Fruit fly (Drosophila melanogaster) whole organism, embryonic: ENCODE data around the gene Zip88E.
A peak's percentile ranks its signal among the peaks of the same experiment; 100 is the strongest.

Experiments used
- Atf3 ChIP-seq: fragments of 200-800 bp; sonication (Bioruptor generic); optimal IDR thresholded peaks from 3 replicates; lab custom pipeline; 2016; ENCODE audit warnings: missing biosample characterization, missing genetic modification characterization
- CG10267 ChIP-seq: fragments of 200-800 bp; sonication (Bioruptor generic); optimal IDR thresholded peaks from 2 replicates; lab custom pipeline; 2018; ENCODE audit warnings: missing biosample characterization, mild to moderate bottlenecking, missing genetic modification characterization, moderate library complexity
- CG10462 ChIP-seq: fragments of 200-800 bp; sonication (Bioruptor generic); optimal IDR thresholded peaks from 2 replicates; lab custom pipeline; 2016; ENCODE audit warnings: missing biosample characterization, missing genetic modification characterization
- CG10979 ChIP-seq: fragments of 200-800 bp; sonication (Bioruptor generic); optimal IDR thresholded peaks from 2 replicates; lab custom pipeline; 2018; ENCODE audit warnings: missing biosample characterization, mild to moderate bottlenecking, missing genetic modification characterization, moderate library complexity
- CG11723 ChIP-seq: fragments of 200-800 bp; sonication (Bioruptor generic); optimal IDR thresholded peaks from 2 replicates; lab custom pipeline; 2017; ENCODE audit warnings: missing biosample characterization, mild to moderate bottlenecking, missing genetic modification characterization
- CG12071 ChIP-seq: fragments of 200-800 bp; sonication (Bioruptor generic); optimal IDR thresholded peaks from 3 replicates; lab custom pipeline; 2018; ENCODE audit warnings: missing biosample characterization, mild to moderate bottlenecking, missing genetic modification characterization
- CG13894 ChIP-seq: fragments of 200-800 bp; sonication (Bioruptor generic); optimal IDR thresholded peaks from 3 replicates; lab custom pipeline; 2018; ENCODE audit warnings: missing biosample characterization, mild to moderate bottlenecking, missing genetic modification characterization, moderate library complexity
- CG14860 ChIP-seq: fragments of 200-800 bp; sonication (Bioruptor generic); IDR thresholded peaks from 3 replicates; pipeline ENCODE4 v1.3.6; 2022; ENCODE audit warnings: missing biosample characterization, missing genetic modification characterization; ENCODE audit not compliant: partially characterized antibody
- CG17612 ChIP-seq: fragments of 200-800 bp; sonication (Bioruptor generic); IDR thresholded peaks from 2 replicates; pipeline ENCODE4 v1.3.6; 2022; ENCODE audit warnings: missing biosample characterization, missing genetic modification characterization
- CG17829 ChIP-seq: fragments of 200-800 bp; optimal IDR thresholded peaks from 2 replicates; lab custom pipeline; 2019; ENCODE audit warnings: missing biosample characterization, mild to moderate bottlenecking, missing genetic modification characterization, moderate library complexity
- CG1792 ChIP-seq: fragments of 200-800 bp; sonication (Bioruptor generic); optimal IDR thresholded peaks from 2 replicates; lab custom pipeline; 2016; ENCODE audit warnings: missing biosample characterization, missing genetic modification characterization
- CG1832 ChIP-seq: fragments of 200-800 bp; sonication (Bioruptor generic); optimal IDR thresholded peaks from 2 replicates; lab custom pipeline; 2017; ENCODE audit warnings: missing biosample characterization, mild to moderate bottlenecking, missing genetic modification characterization, inconsistent platforms
- CG18619 ChIP-seq: fragments of 200-800 bp; sonication (Bioruptor generic); optimal IDR thresholded peaks from 3 replicates; lab custom pipeline; 2017; ENCODE audit warnings: missing biosample characterization, mild to moderate bottlenecking, missing genetic modification characterization
- CG3407 ChIP-seq: fragments of 200-800 bp; sonication (Bioruptor generic); optimal IDR thresholded peaks from 2 replicates; lab custom pipeline; 2018; ENCODE audit warnings: missing biosample characterization, mild to moderate bottlenecking, missing genetic modification characterization
- CG34224 ChIP-seq: fragments of 200-800 bp; sonication (Bioruptor generic); IDR thresholded peaks from 3 replicates; pipeline ENCODE4 v1.3.6; 2022; ENCODE audit warnings: missing biosample characterization, missing genetic modification characterization; ENCODE audit not compliant: partially characterized antibody
- CG6813 ChIP-seq: fragments of 200-800 bp; sonication (Bioruptor generic); optimal IDR thresholded peaks from 2 replicates; lab custom pipeline; 2017; ENCODE audit warnings: missing biosample characterization, missing genetic modification characterization, mild to moderate bottlenecking, moderate library complexity, missing genetic modification reagents
- CG9437 ChIP-seq: fragments of 200-800 bp; sonication (Bioruptor generic); optimal IDR thresholded peaks from 2 replicates; lab custom pipeline; 2018; ENCODE audit warnings: missing biosample characterization, mild to moderate bottlenecking, missing genetic modification characterization
- Dbx ChIP-seq: fragments of 200-800 bp; sonication (Bioruptor generic); IDR thresholded peaks from 3 replicates; pipeline ENCODE4 v1.3.6; 2022; ENCODE audit warnings: missing biosample characterization, missing genetic modification characterization
- Dll ChIP-seq: fragments of 200-800 bp; sonication (Bioruptor generic); IDR thresholded peaks from 4 replicates; pipeline ENCODE4 v1.3.6; 2022; ENCODE audit warnings: missing biosample characterization, missing genetic modification characterization; ENCODE audit not compliant: partially characterized antibody
- E2f1 ChIP-seq: fragments of 200-800 bp; sonication (Bioruptor generic); IDR thresholded peaks from 2 replicates; pipeline ENCODE4 v1.3.6; 2022; ENCODE audit warnings: missing biosample characterization, missing genetic modification characterization
- HmgD ChIP-seq: fragments of 200-800 bp; sonication (Bioruptor generic); optimal IDR thresholded peaks from 3 replicates; lab custom pipeline; 2016; ENCODE audit warnings: missing biosample characterization, missing genetic modification characterization
- Hr78 ChIP-seq, 2 experiments: fragments of 200-800 bp in 1 of 2; fragments of >200 bp in 1 of 2; sonication (Bioruptor generic) in 1 of 2; optimal IDR thresholded peaks; 2 replicates each; lab custom pipeline; 2017 to 2019; ENCODE audit warnings: missing biosample characterization in 2 of 2, missing genetic modification characterization in 2 of 2, mild to moderate bottlenecking in 1 of 2, moderate library complexity in 1 of 2
- Lpt ChIP-seq: fragments of >200 bp; optimal IDR thresholded peaks from 2 replicates; lab custom pipeline; 2018; ENCODE audit warnings: missing biosample characterization, missing genetic modification characterization
- Nf-YB ChIP-seq: fragments of 200-800 bp; sonication (Bioruptor generic); optimal IDR thresholded peaks from 3 replicates; lab custom pipeline; 2019; ENCODE audit warnings: missing biosample characterization, mild to moderate bottlenecking, missing genetic modification characterization, moderate library complexity
- Xrp1 ChIP-seq: fragments of 200-800 bp; sonication (Bioruptor generic); IDR thresholded peaks from 2 replicates; pipeline ENCODE4 v1.3.6; 2022; ENCODE audit warnings: missing biosample characterization, missing genetic modification characterization
- aop ChIP-seq: fragments of 200-800 bp; sonication (Bioruptor generic); IDR thresholded peaks from 2 replicates; pipeline ENCODE4 v1.3.6; 2022; ENCODE audit warnings: missing biosample characterization, missing genetic modification characterization
- ase ChIP-seq: fragments of 200-800 bp; sonication (Bioruptor generic); IDR thresholded peaks from 3 replicates; pipeline ENCODE4 v1.3.6; 2022; ENCODE audit warnings: missing biosample characterization, missing genetic modification characterization
- chif ChIP-seq, 2 experiments: fragments of 200-800 bp; sonication (Bioruptor generic); optimal IDR thresholded peaks; 3 replicates each; lab custom pipeline; 2016; ENCODE audit warnings: missing biosample characterization in 2 of 2, missing genetic modification characterization in 2 of 2
- chinmo ChIP-seq: fragments of 200-800 bp; sonication (Bioruptor generic); IDR thresholded peaks from 4 replicates; pipeline ENCODE4 v1.3.6; 2022; ENCODE audit warnings: missing biosample characterization, missing genetic modification characterization; ENCODE audit not compliant: partially characterized antibody
- crc ChIP-seq: fragments of 200-800 bp; sonication (Bioruptor generic); optimal IDR thresholded peaks from 2 replicates; lab custom pipeline; 2016; ENCODE audit warnings: missing biosample characterization, missing genetic modification characterization
- crp ChIP-seq, 2 experiments: fragments of 200-800 bp; sonication (Bioruptor generic); optimal IDR thresholded peaks; 2 replicates in 1 of 2; 3 replicates in 1 of 2; lab custom pipeline; 2017; ENCODE audit warnings: missing biosample characterization in 2 of 2, missing genetic modification characterization in 2 of 2, mild to moderate bottlenecking in 1 of 2, moderate library complexity in 1 of 2
- danr ChIP-seq: fragments of 200-800 bp; sonication (Bioruptor generic); IDR thresholded peaks from 2 replicates; pipeline ENCODE4 v1.3.6; 2022; ENCODE audit warnings: missing biosample characterization, missing genetic modification characterization
- dati ChIP-seq: fragments of 200-800 bp; sonication (Bioruptor generic); IDR thresholded peaks from 2 replicates; pipeline ENCODE4 v1.3.6; 2022; ENCODE audit warnings: missing biosample characterization, missing genetic modification characterization
- dpn ChIP-seq, 2 experiments: fragments of 200-800 bp; sonication (Bioruptor generic); optimal IDR thresholded peaks; 3 replicates each; lab custom pipeline; 2016; ENCODE audit warnings: missing biosample characterization in 2 of 2, missing genetic modification characterization in 2 of 2
- esg ChIP-seq: fragments of 200-800 bp; sonication (Bioruptor generic); conservative IDR thresholded peaks from 2 replicates; pipeline ENCODE4 v1.3.6; 2022; ENCODE audit warnings: missing biosample characterization, missing genetic modification characterization
- eyg ChIP-seq: fragments of 200-800 bp; sonication (Bioruptor generic); optimal IDR thresholded peaks from 3 replicates; lab custom pipeline; 2016; ENCODE audit warnings: missing biosample characterization, missing genetic modification characterization
- ftz-f1 ChIP-seq: fragments of 200-800 bp; sonication (Bioruptor generic); optimal IDR thresholded peaks from 2 replicates; lab custom pipeline; 2016; ENCODE audit warnings: missing biosample characterization, missing genetic modification characterization
- grn ChIP-seq: fragments of 200-800 bp; sonication (Bioruptor generic); optimal IDR thresholded peaks from 3 replicates; lab custom pipeline; 2017; ENCODE audit warnings: missing biosample characterization, missing genetic modification characterization
- ham ChIP-seq: fragments of 200-800 bp; sonication (Bioruptor generic); IDR thresholded peaks from 2 replicates; pipeline ENCODE4 v1.3.6; 2022; ENCODE audit warnings: missing biosample characterization, missing genetic modification characterization
- ken ChIP-seq: fragments of 200-800 bp; sonication (Bioruptor generic); IDR thresholded peaks from 3 replicates; pipeline ENCODE4 v1.3.6; 2022; ENCODE audit warnings: missing biosample characterization, missing genetic modification characterization
- lola ChIP-seq, 3 experiments: fragments of >200 bp in 2 of 3; fragments of 200-800 bp in 1 of 3; sonication (Bioruptor generic) in 1 of 3; optimal IDR thresholded peaks; 2 replicates each; lab custom pipeline; 2017 to 2019; ENCODE audit warnings: missing biosample characterization in 3 of 3, missing genetic modification characterization in 3 of 3, mild to moderate bottlenecking in 1 of 3, moderate library complexity in 1 of 3
- pita ChIP-seq: fragments of 200-800 bp; sonication (Bioruptor generic); optimal IDR thresholded peaks from 2 replicates; lab custom pipeline; 2017; ENCODE audit warnings: missing biosample characterization, mild to moderate bottlenecking, missing genetic modification characterization
- ro ChIP-seq: fragments of 200-800 bp; sonication (Bioruptor generic); IDR thresholded peaks from 2 replicates; pipeline ENCODE4 v1.3.6; 2022; ENCODE audit warnings: missing biosample characterization, missing genetic modification characterization
- sens ChIP-seq: fragments of 200-800 bp; sonication (Bioruptor generic); peaks from one replicate; lab custom pipeline; 2016; ENCODE audit warnings: missing biosample characterization, missing genetic modification characterization
- seq ChIP-seq: fragments of 200-800 bp; sonication (Bioruptor generic); IDR thresholded peaks from 2 replicates; pipeline ENCODE4 v1.3.6; 2022; ENCODE audit warnings: missing biosample characterization, missing genetic modification characterization
- slp2 ChIP-seq: fragments of 200-800 bp; sonication (Bioruptor generic); optimal IDR thresholded peaks from 2 replicates; lab custom pipeline; 2016; ENCODE audit warnings: missing biosample characterization, missing genetic modification characterization
- stc ChIP-seq: fragments of 200-800 bp; sonication (Bioruptor generic); IDR thresholded peaks from 2 replicates; pipeline ENCODE4 v1.3.6; 2022; ENCODE audit warnings: missing biosample characterization, missing genetic modification characterization
- usp ChIP-seq: fragments of >200 bp; optimal IDR thresholded peaks from 2 replicates; lab custom pipeline; 2017; ENCODE audit warnings: missing biosample characterization, missing genetic modification characterization
- yki ChIP-seq: fragments of >200 bp; optimal IDR thresholded peaks from 3 replicates; lab custom pipeline; 2018
- zfh2 ChIP-seq: fragments of 200-800 bp; sonication (Bioruptor generic); optimal IDR thresholded peaks from 2 replicates; lab custom pipeline; 2016; ENCODE audit warnings: missing biosample characterization, missing genetic modification characterization

The Zip88E gene

DNA sequence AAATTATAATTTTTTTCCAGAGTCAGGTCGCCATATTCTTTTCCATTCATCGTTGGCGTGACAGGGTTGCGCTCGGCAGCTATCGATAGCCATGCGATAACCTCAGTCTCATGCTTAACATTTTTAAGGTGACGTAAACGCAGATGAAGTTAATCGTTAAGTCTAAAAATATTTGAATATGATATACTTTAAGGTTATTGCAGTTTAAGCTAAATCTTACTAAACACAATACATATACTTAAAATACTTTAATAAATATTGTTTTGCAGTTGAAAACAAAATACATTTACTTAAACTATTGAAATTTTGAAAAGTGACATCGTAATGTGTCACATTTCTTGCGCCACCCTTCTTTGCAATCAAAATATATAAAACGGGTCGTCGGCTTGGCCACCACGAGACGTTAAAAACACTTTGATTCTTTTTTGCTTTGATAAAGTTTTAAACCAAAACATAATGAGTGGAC lies 6.7 kb downstream of the Zip88E start, which contains the start of the genes Cp190 and CG4338 (continued):
- TF ChIP-seq Dbx (GFP tag; lab: Robert Waterston, UW), result peak; percentile 98
- TF ChIP-seq crp (GFP tag; optimal IDR thresholded peaks at IDR 0.05; lab: Kevin White, UChicago), result peak; percentile 6 to 70
- TF ChIP-seq lola (GFP tag; optimal IDR thresholded peaks at IDR 0.05; lab: Kevin White, UChicago), result peak in 1 of 3 experiments; percentile 99
- peak; percentile 84 for TF ChIP-seq CG1792 (GFP tag; lab: Kevin White, UChicago)
- peak; percentile 98 for TF ChIP-seq esg (GFP tag; lab: Robert Waterston, UW)
- TF ChIP-seq stc (GFP tag; lab: Robert Waterston, UW), result peak; percentile 96
- peak; percentile 99 for TF ChIP-seq CG17829 (tag; lab: Kevin White, UChicago)
- TF ChIP-seq CG14860 (GFP tag; lab: Robert Waterston, UW), result peak; percentile 61
- no peak for TF ChIP-seq aop (GFP tag; lab: Robert Waterston, UW)
- no peak for TF ChIP-seq CG1832
- TF ChIP-seq CG18619 (GFP tag; lab: Kevin White, UChicago), result peak; percentile 98
- TF ChIP-seq CG10267, result peak; percentile 96
- no peak for TF ChIP-seq pita (GFP tag; lab: Kevin White, UChicago)
- TF ChIP-seq HmgD, result peak; percentile 77
- TF ChIP-seq crc (GFP tag; lab: Kevin White, UChicago), result peak; percentile 72
- peak; percentile 92 for TF ChIP-seq zfh2 (GFP tag; lab: Kevin White, UChicago)
- peak; percentile 84 for TF ChIP-seq Atf3 (GFP tag; lab: Kevin White, UChicago)
- no peak for TF ChIP-seq grn (GFP tag; lab: Kevin White, UChicago)
- TF ChIP-seq CG11723, result peak; percentile 93
- TF ChIP-seq ken (GFP tag; lab: Robert Waterston, UW), result peak; percentile 92
- no peak for TF ChIP-seq Lpt (GFP tag; lab: Kevin White, UChicago)
- peak; percentile 98 for TF ChIP-seq CG13894
- TF ChIP-seq CG12071, result peak; percentile 93
- peak; percentile 78 for TF ChIP-seq eyg (GFP tag; lab: Kevin White, UChicago)
- no peak for TF ChIP-seq usp (GFP tag; lab: Kevin White, UChicago)
- TF ChIP-seq CG10979 (tag; lab: Kevin White, UChicago), result peak; percentile 98
- peak; percentile 91 for TF ChIP-seq CG17612
- no peak for TF ChIP-seq yki (lab: Kevin White, UChicago)
- peak in 1 of 2 experiments; percentile 92 for TF ChIP-seq Hr78 (GFP tag; optimal IDR thresholded peaks at IDR 0.05; lab: Kevin White, UChicago)
- TF ChIP-seq CG6813 (GFP tag; lab: Kevin White, UChicago), result peak; percentile 94
- TF ChIP-seq sens, result peak; percentile 99
- TF ChIP-seq E2f1, result peak; percentile 96
- TF ChIP-seq Xrp1 (GFP tag; lab: Robert Waterston, UW), result peak; percentile 98
- TF ChIP-seq CG34224 (GFP tag; lab: Robert Waterston, UW), result peak; percentile 37; the same call in 2 of the 3 replicates
- TF ChIP-seq Nf-YB (GFP tag; lab: Kevin White, UChicago), result peak; percentile 89
- peak; percentile 91 for TF ChIP-seq ro
- peak; percentile 90 for TF ChIP-seq ase (GFP tag; lab: Robert Waterston, UW)
- TF ChIP-seq dati (GFP tag; lab: Robert Waterston, UW), result peak; percentile 61; the same call in 1 of the 2 replicates
- TF ChIP-seq ham (GFP tag; lab: Robert Waterston, UW), result peak; percentile 89
- peak; percentile 96 for TF ChIP-seq CG9437 (GFP tag; lab: Kevin White, UChicago)
- peak; percentile 96 for TF ChIP-seq CG3407 (GFP tag; lab: Kevin White, UChicago)
- TF ChIP-seq chinmo, result 0 out of 4 replicates have a peak, but pooled peaks have one; percentile 68
- peak; percentile 78; the same call in 3 of the 4 replicates for TF ChIP-seq Dll
- TF ChIP-seq ftz-f1 (GFP tag; lab: Kevin White, UChicago), result peak; percentile 63
- peak; percentile 84 to 95 for TF ChIP-seq chif (GFP tag; optimal IDR thresholded peaks at IDR 0.05; lab: Kevin White, UChicago)
- peak; percentile 95 for TF ChIP-seq CG10462
- TF ChIP-seq slp2, result peak; percentile 75
- peak; percentile 94 to 98 for TF ChIP-seq dpn (GFP tag; optimal IDR thresholded peaks at IDR 0.05; lab: Kevin White, UChicago)
- TF ChIP-seq danr (GFP tag; lab: Robert Waterston, UW), result peak; percentile 96
- peak; percentile 96 for TF ChIP-seq seq
